Worm (Caenorhabditis elegans): ENCODE measurements around the gene C55A6.3.
A peak's percentile ranks its signal among the peaks of the same experiment; 100 is the strongest.

The C55A6.3 gene

DNA sequence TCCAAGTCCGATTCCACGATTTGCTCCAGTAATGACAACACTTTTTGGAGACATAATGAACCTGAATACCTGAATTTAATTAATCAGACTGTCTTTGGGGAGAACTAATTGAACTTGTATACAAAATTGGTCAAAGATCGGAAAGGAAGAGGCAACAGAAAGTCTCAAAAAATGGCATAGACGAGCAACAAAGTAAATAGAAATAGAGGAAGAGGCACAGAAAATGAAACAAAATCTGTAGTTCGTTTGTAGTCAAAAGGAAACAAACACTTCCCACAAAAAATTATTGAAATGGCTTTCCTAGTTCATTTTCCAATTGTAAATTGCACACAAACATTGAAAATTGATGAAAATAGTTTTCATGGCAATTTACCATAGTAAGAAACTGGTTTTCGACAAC lies 1.3 kb upstream of the C55A6.3 start, which contains the start of gene C55A6.6:
Gene C55A6.6, minus strand, starts transcription at position 61 of the 400 bp plus-strand sequence.
- TF ChIP-seq ztf-23 (GFP tag; IDR thresholded peaks at IDR 0.05) (no peak), med-1 (GFP tag; optimal IDR thresholded peaks at IDR 0.05; ENCODE audit: insufficient read depth) (no peak), flt-1 (GFP tag; IDR thresholded peaks at IDR 0.05) (no peak), T22C8.4 (GFP tag; IDR thresholded peaks at IDR 0.05) (no peak), klf-2 (GFP tag; conservative IDR thresholded peaks at IDR 0.05) (no peak), ztf-29 (GFP tag; IDR thresholded peaks at IDR 0.05) (no peak), tab-1 (GFP tag; IDR thresholded peaks at IDR 0.05) (no peak), ref-1 (GFP tag; conservative IDR thresholded peaks at IDR 0.05) (no peak), cog-1 (tag; optimal IDR thresholded peaks at IDR 0.05) (no peak)

DNA sequence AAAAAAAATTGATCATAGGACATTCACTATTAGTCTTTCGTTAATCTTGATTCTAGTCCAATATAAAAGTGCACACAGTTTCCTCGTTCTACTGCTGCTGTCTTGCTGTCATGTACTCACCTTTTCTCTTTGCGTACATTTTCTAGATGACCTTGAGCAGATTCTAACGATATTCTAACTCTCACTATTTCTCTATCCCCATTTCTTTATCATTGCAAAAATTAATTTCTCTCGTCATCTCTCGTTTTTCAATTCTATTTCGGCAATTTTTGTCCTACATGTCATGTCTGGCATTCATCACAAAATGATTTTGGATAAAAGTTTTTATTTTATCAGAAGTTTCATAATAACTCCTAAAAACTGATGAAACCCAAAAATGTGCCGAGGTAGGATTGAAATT lies 4.6 kb downstream of the C55A6.3 start, which contains the start of gene ttll-5:
Gene ttll-5, plus strand, starts transcription at position 288 of the 400 bp plus-strand sequence.
- no peak for TF ChIP-seq flt-1 (GFP tag; IDR thresholded peaks at IDR 0.05)
- no peak for TF ChIP-seq klf-2 (GFP tag; conservative IDR thresholded peaks at IDR 0.05)
- TF ChIP-seq tab-1 (GFP tag; IDR thresholded peaks at IDR 0.05), result no peak
- TF ChIP-seq ztf-29 (GFP tag; IDR thresholded peaks at IDR 0.05), result no peak
- no peak for TF ChIP-seq cog-1 (tag; optimal IDR thresholded peaks at IDR 0.05)
- no peak for TF ChIP-seq med-1 (GFP tag; optimal IDR thresholded peaks at IDR 0.05; ENCODE audit: insufficient read depth)
- TF ChIP-seq ztf-23 (GFP tag; IDR thresholded peaks at IDR 0.05), result no peak
- no peak for TF ChIP-seq ref-1 (GFP tag; conservative IDR thresholded peaks at IDR 0.05)
- no peak for TF ChIP-seq T22C8.4 (GFP tag; IDR thresholded peaks at IDR 0.05)

DNA sequence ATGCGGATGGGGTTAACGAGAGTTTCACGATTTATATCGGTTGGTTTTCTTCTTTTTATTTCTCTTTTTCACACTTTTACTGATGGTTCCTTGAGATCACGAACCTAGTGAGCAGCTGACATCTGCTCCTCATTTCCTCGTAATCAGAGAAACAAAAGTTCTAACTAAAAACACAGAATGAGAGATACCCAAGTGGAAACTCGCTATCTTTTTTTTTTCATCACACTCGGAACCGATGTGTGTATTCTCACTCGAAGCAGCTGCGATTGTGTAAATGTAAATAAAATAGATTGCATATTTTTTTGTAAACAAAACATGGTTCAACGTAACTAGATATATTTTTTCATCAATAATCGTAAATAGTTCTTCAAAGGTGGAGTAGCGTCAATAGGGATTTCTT lies 7.0 kb downstream of the C55A6.3 start:
- TF ChIP-seq med-1 (GFP tag; optimal IDR thresholded peaks at IDR 0.05; ENCODE audit: insufficient read depth) (no peak), ztf-23 (GFP tag; IDR thresholded peaks at IDR 0.05) (no peak), ref-1 (GFP tag; conservative IDR thresholded peaks at IDR 0.05) (no peak), cog-1 (tag; optimal IDR thresholded peaks at IDR 0.05) (no peak), klf-2 (GFP tag; conservative IDR thresholded peaks at IDR 0.05) (no peak), T22C8.4 (GFP tag; IDR thresholded peaks at IDR 0.05) (no peak), ztf-29 (GFP tag; IDR thresholded peaks at IDR 0.05) (no peak), flt-1 (GFP tag; IDR thresholded peaks at IDR 0.05) (no peak), tab-1 (GFP tag; IDR thresholded peaks at IDR 0.05) (no peak)

DNA sequence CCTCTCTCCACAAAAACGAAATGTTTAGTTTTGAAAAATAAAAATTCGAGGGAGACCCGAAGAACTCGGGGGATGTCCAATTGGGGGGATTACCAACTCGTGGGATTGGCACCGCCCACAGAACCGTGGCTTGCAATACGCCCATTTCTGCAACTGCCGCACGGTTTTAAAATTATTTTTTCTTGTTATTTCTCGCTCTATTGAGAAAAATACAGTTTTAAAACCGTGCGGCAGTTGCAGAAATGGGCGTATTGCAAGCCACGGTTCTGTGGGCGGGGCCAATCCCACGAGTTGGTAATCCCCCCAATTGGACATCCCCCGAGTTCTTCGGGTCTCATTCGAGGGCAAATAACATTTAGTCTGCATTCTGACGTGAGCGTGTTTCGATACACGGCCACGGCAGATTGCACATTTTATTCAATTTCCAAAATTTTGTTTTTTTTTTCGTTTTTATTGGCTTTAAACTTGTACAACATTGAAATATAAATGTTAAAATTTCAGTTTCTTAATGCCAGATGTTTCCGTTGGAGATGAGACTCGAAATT lies 8.4 kb downstream of the C55A6.3 start, which contains the start of the genes C55A6.1 and C55A6.10:
Gene C55A6.1, minus strand, starts transcription at position 116 of the 545 bp plus-strand sequence.
Gene C55A6.10, plus strand, starts transcription at position 495 of the 545 bp plus-strand sequence.
- peak; percentile 1 for TF ChIP-seq cog-1 (tag; optimal IDR thresholded peaks at IDR 0.05)
- peak; percentile 68; the same call in 1 of the 2 replicates for TF ChIP-seq ztf-23 (GFP tag; IDR thresholded peaks at IDR 0.05)
- TF ChIP-seq tab-1 (GFP tag; IDR thresholded peaks at IDR 0.05), result 0 out of 2 replicates have a peak, but pooled peaks have one; percentile 39
- TF ChIP-seq flt-1 (GFP tag; IDR thresholded peaks at IDR 0.05), result 0 out of 2 replicates have a peak, but pooled peaks have one; percentile 24

DNA sequence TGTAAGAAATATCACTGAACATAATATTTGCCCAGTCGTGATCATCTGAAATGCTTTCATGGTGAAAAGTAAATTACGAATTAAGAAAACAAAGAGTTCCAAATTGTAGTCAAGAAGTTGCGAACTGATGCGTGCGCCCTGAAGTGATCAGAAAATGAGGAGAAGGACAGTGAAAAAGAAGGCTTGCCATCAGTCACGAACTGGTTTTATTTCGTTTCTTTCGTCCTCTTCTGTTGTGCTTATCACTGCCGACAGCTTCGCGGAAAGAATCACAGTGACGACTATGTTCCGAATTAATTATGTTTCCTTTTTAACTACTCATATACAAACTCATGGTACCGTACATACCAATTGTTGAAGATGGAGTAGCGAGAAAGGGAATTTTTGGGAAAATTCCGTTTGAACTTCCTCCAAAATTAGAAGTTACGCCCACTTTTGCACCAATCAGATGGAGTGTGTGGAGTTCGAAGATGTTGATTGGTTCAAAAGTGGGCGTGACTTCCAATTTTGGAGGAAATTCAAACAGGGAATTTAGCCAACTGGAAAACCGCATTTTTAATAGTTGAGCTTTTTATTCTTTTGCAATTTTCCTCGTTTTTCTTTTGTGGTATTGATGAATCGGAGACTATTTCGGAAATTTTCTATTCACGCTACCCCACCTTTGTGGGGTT lies 10.1 kb downstream of the C55A6.3 start, which contains the start of gene C55A6.12:
Gene C55A6.12, minus strand, starts transcription at position 51 of the 671 bp plus-strand sequence.
- TF ChIP-seq ztf-23 (GFP tag; IDR thresholded peaks at IDR 0.05) (0 out of 2 replicates have a peak, but pooled peaks have one; percentile 32), cog-1 (tag; optimal IDR thresholded peaks at IDR 0.05) (no peak)

DNA sequence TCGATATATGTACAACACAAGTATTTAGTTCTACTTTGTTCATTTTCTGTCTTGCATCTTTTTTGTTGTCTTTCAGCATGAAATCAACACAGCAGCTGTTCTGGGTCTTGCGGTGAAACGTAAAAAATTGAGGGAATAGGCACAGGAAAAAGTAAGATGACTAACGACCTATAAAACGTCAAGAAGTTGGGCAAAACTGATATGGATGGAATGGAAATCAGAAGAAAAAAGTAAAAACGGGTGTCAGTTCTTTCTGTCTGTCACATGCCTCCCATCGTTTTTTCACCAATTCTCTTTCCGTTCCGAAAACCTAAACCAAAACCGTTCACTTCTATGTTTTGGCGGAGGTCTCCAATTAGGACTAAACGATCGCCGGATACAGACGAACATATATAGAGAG lies 12.4 kb downstream of the C55A6.3 start:
- no peak for TF ChIP-seq ref-1 (GFP tag; conservative IDR thresholded peaks at IDR 0.05)
- no peak for TF ChIP-seq ztf-23 (GFP tag; IDR thresholded peaks at IDR 0.05)
- TF ChIP-seq klf-2 (GFP tag; conservative IDR thresholded peaks at IDR 0.05), result no peak
- TF ChIP-seq ztf-29 (GFP tag; IDR thresholded peaks at IDR 0.05), result no peak
- TF ChIP-seq flt-1 (GFP tag; IDR thresholded peaks at IDR 0.05), result no peak
- no peak for TF ChIP-seq med-1 (GFP tag; optimal IDR thresholded peaks at IDR 0.05; ENCODE audit: insufficient read depth)
- TF ChIP-seq T22C8.4 (GFP tag; IDR thresholded peaks at IDR 0.05), result no peak

DNA sequence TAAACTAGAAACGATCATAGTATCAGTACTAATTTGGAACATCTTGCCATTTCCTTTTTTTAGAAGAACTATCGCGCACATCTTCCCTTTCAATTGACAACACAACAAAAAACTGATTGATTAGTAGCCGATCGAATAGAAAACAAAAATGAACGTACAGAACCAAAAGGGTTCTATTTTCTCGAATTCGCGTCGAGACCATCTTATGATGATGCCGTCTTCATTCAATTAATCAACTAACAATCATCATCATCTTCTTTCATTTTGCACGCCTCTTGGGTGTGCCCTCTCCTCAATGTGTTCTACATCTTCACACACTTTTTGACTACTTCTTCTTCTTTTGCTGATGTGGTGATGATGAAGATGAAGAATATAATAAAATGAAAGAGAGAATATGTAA lies 13.5 kb downstream of the C55A6.3 start:
- no peak for TF ChIP-seq klf-2 (GFP tag; conservative IDR thresholded peaks at IDR 0.05)
- no peak for TF ChIP-seq T22C8.4 (GFP tag; IDR thresholded peaks at IDR 0.05)
- no peak for TF ChIP-seq ztf-23 (GFP tag; IDR thresholded peaks at IDR 0.05)
- TF ChIP-seq ref-1 (GFP tag; conservative IDR thresholded peaks at IDR 0.05), result no peak
- TF ChIP-seq med-1 (GFP tag; optimal IDR thresholded peaks at IDR 0.05; ENCODE audit: insufficient read depth), result no peak
- TF ChIP-seq ztf-29 (GFP tag; IDR thresholded peaks at IDR 0.05), result no peak
- TF ChIP-seq cog-1 (tag; optimal IDR thresholded peaks at IDR 0.05), result no peak
- TF ChIP-seq tab-1 (GFP tag; IDR thresholded peaks at IDR 0.05), result no peak

DNA sequence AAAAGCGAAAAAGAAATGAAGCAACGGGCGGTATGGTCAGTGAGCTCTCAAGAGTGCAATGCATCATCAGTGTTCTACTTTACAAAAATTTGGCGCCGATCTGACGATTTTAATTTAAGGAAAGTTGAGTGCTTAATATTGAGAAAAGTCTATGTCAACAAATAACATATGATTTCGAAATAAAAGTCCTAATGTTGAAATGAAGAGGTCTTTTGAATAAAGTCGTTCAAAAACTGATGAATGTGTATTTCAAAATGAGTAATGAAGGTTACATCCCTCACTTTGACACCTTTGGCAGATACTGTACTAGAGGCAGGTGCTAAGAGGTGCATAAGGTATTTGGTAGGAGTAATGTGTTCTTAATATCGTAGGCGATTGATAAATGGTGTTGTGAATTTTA lies 15.9 kb downstream of the C55A6.3 start:
- no peak for TF ChIP-seq flt-1 (GFP tag; IDR thresholded peaks at IDR 0.05)
- no peak for TF ChIP-seq med-1 (GFP tag; optimal IDR thresholded peaks at IDR 0.05; ENCODE audit: insufficient read depth)
- TF ChIP-seq tab-1 (GFP tag; IDR thresholded peaks at IDR 0.05), result no peak
- TF ChIP-seq cog-1 (tag; optimal IDR thresholded peaks at IDR 0.05), result no peak
- TF ChIP-seq ref-1 (GFP tag; conservative IDR thresholded peaks at IDR 0.05), result no peak
- TF ChIP-seq klf-2 (GFP tag; conservative IDR thresholded peaks at IDR 0.05), result no peak
- no peak for TF ChIP-seq ztf-29 (GFP tag; IDR thresholded peaks at IDR 0.05)
- no peak for TF ChIP-seq ztf-23 (GFP tag; IDR thresholded peaks at IDR 0.05)
- TF ChIP-seq T22C8.4 (GFP tag; IDR thresholded peaks at IDR 0.05), result no peak

DNA sequence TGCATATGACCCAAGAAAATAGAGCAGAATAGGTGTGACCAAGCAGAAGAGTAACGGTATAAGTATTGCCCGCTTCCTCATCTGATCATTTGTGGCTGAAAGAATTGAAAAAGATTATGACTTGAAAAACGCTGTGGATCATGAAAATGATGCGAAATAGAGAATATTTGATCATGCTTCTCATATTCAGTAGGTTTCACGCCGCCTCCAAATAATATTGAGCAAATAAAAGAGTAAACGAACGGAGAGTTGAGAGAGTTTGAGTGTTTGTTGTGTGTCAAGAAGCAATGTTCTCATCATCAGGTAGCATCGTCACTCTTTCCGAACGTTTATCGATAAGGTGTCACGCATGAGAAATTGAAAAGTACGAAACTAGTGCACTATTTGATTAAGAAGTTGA lies 17.0 kb downstream of the C55A6.3 start, which contains the start of gene htrl-1:
Gene htrl-1, minus strand, starts transcription at position 101 of the 400 bp plus-strand sequence.
- TF ChIP-seq cog-1 (tag; optimal IDR thresholded peaks at IDR 0.05), result no peak
- no peak for TF ChIP-seq ztf-29 (GFP tag; IDR thresholded peaks at IDR 0.05)
- TF ChIP-seq flt-1 (GFP tag; IDR thresholded peaks at IDR 0.05), result no peak
- no peak for TF ChIP-seq med-1 (GFP tag; optimal IDR thresholded peaks at IDR 0.05; ENCODE audit: insufficient read depth)
- TF ChIP-seq ztf-23 (GFP tag; IDR thresholded peaks at IDR 0.05), result no peak
- TF ChIP-seq tab-1 (GFP tag; IDR thresholded peaks at IDR 0.05), result no peak
- TF ChIP-seq T22C8.4 (GFP tag; IDR thresholded peaks at IDR 0.05), result no peak
- TF ChIP-seq ref-1 (GFP tag; conservative IDR thresholded peaks at IDR 0.05), result no peak
- TF ChIP-seq klf-2 (GFP tag; conservative IDR thresholded peaks at IDR 0.05), result no peak
